Fruit fly (Drosophila melanogaster): Measurements from ENCODE around the gene dmrt93B.

Gene dmrt93B

DNA sequence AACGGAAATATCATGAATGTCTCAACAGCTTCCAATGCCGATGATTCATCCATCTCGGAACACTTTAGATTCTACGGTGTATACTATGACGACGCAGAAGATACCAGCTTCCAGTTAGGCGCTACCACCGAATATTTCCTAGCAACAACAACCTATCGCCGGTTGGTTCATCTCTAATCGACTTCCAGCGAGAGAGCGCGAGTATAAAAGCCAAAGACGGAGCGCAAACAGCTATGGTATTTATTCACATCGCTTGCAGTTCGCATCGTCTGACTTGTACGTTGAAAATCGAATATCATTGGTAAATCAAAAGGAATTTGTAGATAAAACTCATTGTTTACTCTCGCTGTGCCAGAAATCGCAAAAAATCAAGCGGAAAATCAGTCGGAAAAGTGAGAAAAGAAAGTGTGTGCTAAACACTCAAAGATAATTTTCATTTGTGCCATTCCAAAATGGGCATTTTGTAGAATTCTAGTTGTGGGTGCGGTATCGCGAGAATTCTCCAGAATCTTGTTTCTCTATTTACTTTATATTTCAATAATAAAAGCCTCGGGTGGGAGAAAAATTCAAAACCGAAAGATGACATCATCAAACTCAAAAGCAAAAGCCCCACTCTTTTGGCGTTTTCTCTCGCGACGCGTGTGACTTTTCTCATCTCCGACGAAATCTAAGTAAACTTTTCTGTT is 8.7 kb upstream of the dmrt93B start, which contains the start of gene AnxB9:
Gene AnxB9, plus strand, starts transcription at position 232 of the 686 bp plus-strand sequence.
- peak; percentile 66 for TF ChIP-seq CG17801 (GFP tag; optimal IDR thresholded peaks at IDR 0.05; ENCODE audit: partially characterized antibody)

- TF ChIP-seq CG17801 (GFP tag; optimal IDR thresholded peaks at IDR 0.05; ENCODE audit: partially characterized antibody) = no peak
Measured at dm6 chr3R:21065696-21066080, 8.1 kb upstream of the dmrt93B start.

DNA sequence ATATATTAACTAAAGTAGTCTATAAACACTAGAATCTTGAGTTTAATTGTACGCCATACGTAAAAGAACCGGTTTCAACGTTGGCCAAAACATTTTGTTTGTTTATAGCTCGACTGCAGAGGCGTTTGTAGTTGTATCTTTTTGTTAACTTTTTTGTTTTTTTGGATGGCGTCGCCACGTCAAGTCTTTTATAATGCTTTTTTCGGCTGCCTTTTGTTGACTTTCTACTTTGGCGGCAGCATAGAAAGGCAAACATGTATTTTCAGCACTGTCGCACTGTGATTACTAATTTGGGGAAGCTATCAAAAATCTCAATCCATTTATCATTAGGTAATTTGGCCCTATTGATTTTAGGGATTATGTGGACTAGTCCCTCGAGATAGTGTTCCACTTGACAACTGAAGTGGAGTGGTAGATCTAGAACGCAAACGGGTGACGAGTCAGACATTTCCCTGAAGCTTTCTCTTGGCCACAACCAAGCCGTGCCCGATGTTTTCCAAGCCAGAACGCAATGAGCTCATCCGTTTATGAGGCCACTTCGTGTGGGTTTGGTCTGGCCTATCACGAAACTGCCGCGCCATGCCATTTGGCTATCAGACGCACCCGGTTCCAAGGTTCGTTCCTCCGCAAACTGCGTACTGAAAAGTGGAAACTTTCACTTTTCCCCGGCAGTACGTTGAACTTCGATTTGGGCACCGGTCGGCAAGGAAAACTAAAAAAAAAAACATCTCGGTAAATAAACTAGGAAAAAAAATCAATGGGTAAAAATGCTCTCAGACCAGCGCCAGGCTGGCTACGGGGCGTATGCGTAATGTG is 7.1 kb upstream of the dmrt93B start:
- TF ChIP-seq CG17801 (GFP tag; optimal IDR thresholded peaks at IDR 0.05; ENCODE audit: partially characterized antibody) = no peak

DNA sequence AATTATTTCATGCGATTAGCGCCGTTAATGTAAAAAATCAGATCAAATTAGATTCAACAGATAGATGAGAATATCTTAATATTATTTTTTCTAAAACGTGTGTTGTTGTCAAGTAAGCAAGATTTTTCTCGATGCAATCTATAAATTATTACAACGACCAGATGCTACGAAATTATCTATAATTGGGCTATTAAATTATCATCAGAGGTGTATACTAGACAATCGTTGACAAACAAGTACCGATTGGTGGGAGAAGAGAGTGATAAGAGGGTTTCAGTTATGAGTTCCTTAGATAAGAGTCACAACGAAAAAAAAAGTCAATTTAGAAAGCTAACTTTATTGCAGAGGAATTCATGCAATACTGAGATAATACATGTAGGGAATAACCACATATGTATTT is 6.3 kb upstream of the dmrt93B start:
- no peak for TF ChIP-seq CG17801 (GFP tag; optimal IDR thresholded peaks at IDR 0.05; ENCODE audit: partially characterized antibody)

- no peak for TF ChIP-seq CG17801 (GFP tag; optimal IDR thresholded peaks at IDR 0.05; ENCODE audit: partially characterized antibody)
Measured at dm6 chr3R:21069742-21070141, 4.1 kb upstream of the dmrt93B start.

- no peak for TF ChIP-seq CG17801 (GFP tag; optimal IDR thresholded peaks at IDR 0.05; ENCODE audit: partially characterized antibody)
Measured at dm6 chr3R:21071312-21071711, 2.5 kb upstream of the dmrt93B start.

DNA sequence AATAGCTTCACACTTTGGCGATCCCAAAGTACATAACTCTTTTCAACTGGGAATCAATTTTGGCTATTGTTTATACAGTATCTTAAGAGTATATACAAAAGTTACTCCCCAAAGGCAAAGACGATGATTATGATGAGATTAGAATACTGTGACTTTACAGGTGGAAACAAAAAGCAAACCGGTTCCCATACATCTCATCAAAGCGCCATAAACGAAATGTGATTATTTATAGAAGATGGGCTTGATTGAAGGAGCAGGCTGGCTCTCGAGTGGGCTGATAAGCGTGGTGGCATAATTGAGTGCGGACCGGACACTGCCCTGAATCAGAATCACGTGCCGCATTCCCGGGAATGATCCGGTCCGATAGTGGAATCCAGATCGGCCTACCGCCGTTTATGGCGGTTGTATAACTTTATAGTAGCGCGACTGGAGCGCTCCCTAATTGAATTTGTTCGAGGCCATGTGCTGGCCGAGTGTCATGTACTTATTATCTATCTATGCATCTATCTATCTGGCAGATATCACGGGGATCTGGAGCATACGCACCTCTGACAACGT is 1.8 kb upstream of the dmrt93B start:
- no peak for TF ChIP-seq CG17801 (GFP tag; optimal IDR thresholded peaks at IDR 0.05; ENCODE audit: partially characterized antibody)

dm6 chr3R:21073141-21073540 is 666 bp upstream of the dmrt93B start, which contains the start of gene r-l:
r-l (minus strand) TSS chr3R:21073319.
- no peak for TF ChIP-seq CG17801 (GFP tag; optimal IDR thresholded peaks at IDR 0.05; ENCODE audit: partially characterized antibody)

- TF ChIP-seq CG17801 (GFP tag; optimal IDR thresholded peaks at IDR 0.05; ENCODE audit: partially characterized antibody) = no peak
Measured at dm6 chr3R:21077577-21077976, 3.8 kb downstream of the dmrt93B start.

- TF ChIP-seq CG17801 (GFP tag; optimal IDR thresholded peaks at IDR 0.05; ENCODE audit: partially characterized antibody) = no peak
Measured at dm6 chr3R:21078211-21078610, 4.4 kb downstream of the dmrt93B start.

- no peak for TF ChIP-seq CG17801 (GFP tag; optimal IDR thresholded peaks at IDR 0.05; ENCODE audit: partially characterized antibody)
Measured at dm6 chr3R:21078958-21079357, 5.2 kb downstream of the dmrt93B start.

dm6 chr3R:21080876-21081586 is 7.2 kb downstream of the dmrt93B start, which contains the start of gene HHEX:
HHEX (minus strand) TSS chr3R:21080926.
- TF ChIP-seq CG17801 (GFP tag; optimal IDR thresholded peaks at IDR 0.05; ENCODE audit: partially characterized antibody) = no peak

DNA sequence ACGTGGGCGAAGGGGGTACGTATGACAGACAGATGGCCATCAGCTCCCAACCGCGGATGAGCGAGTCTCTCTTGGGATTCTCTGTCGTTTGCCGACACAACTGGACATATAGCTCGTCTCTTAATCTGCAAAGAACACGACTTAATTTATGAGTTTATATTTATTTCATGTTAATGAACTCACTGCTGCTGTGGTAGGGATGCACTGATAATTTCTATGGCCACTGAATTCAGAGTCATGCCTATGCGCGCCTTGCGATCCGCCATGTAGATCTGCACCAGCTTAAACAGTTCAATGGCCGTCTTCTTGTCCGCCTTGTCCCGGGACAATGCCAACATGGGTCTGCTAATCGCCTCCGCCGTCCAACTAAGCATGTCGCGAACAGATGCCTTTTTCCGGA is 11.2 kb downstream of the dmrt93B start:
- TF ChIP-seq CG17801 (GFP tag; optimal IDR thresholded peaks at IDR 0.05; ENCODE audit: partially characterized antibody) = no peak

DNA sequence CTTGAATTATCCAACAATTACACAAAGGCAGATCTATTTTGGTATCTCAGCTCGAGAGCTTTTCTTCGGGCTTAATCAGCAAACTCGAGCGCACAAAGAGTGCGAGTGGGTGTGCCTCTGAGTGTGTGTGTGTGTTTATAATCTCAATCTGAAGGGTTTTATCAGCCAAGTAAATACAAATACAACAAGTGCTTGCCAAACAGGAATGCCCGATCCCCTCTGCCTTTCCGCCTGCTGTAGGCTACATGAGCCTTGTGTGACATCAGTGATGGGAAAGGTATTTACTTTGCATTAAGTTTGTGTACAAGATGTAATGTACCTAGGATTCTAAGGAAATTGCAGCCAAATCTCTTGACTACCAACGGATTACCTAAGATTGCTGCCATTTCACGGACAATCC is 15.6 kb downstream of the dmrt93B start:
- TF ChIP-seq CG17801 (GFP tag; optimal IDR thresholded peaks at IDR 0.05; ENCODE audit: partially characterized antibody) = no peak

All from ovary, adult (tissue).